Fruit fly (Drosophila melanogaster): ENCODE data around the gene His4r.

His4r gene

DNA sequence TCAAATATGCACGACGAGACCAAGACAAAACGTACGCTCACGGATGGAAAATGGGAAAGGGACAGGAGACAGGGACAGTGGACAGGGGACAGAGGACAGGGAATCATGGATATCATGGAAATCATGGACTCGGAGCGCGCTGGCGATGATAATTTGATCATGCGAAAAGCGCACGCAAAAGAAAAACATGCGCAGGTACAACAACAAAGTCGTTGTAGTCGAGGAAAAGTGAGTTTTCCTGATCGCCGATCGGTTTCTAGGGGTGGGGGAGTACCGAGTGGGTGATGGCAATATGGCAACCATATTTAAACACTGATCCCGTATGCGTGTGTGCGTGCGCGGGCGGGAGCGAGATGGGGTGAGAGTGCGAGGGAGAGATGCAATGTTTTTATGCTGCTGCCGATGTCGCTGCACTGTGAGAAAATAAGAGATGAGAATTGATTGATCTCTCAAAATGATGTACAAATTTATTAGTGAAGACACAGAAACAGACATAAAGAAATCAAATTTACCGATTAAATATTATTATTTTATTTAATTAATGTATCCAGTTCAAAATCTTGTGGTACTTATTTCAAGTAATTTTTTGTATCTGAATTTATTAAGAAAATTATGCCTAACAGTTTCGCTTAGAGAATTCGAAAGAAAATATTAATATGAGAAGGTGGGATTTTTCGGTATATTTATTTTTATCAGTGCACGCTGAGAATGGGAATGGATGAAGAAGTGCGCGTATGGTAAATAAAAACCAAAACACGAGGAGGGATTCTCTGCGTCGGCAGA is 34.6 kb upstream of the His4r start (continued):
- peak; percentile 80 for TF ChIP-seq CG15479 (GFP tag; optimal IDR thresholded peaks at IDR 0.05)
- peak; percentile 55 for TF ChIP-seq CG12299 (tag; optimal IDR thresholded peaks at IDR 0.05)
- TF ChIP-seq nom (GFP tag; optimal IDR thresholded peaks at IDR 0.05): peak; percentile 29
- peak; percentile 85 for TF ChIP-seq CG2875 (GFP tag; optimal IDR thresholded peaks at IDR 0.05)
- peak; percentile 47; the same call in 1 of the 2 replicates for TF ChIP-seq seq (GFP tag; IDR thresholded peaks at IDR 0.05)
- TF ChIP-seq ac (GFP tag; optimal IDR thresholded peaks at IDR 0.05): peak; percentile 86
- TF ChIP-seq prd (optimal IDR thresholded peaks at IDR 0.05): no peak
- peak; percentile 90 for TF ChIP-seq prd (GFP tag; IDR thresholded peaks at IDR 0.05)
- TF ChIP-seq dati (GFP tag; IDR thresholded peaks at IDR 0.05): 0 out of 2 replicates have a peak, but pooled peaks have one; percentile 27
- peak; percentile 45 for TF ChIP-seq Meics (GFP tag; optimal IDR thresholded peaks at IDR 0.05)
- peak; percentile 78 for TF ChIP-seq ATbp (GFP tag; optimal IDR thresholded peaks at IDR 0.05)
- TF ChIP-seq CG9932 (GFP tag; IDR thresholded peaks at IDR 0.05): no peak
- peak; percentile 93 for TF ChIP-seq CG6254 (GFP tag; optimal IDR thresholded peaks at IDR 0.05)
- 0 out of 2 replicates have a peak, but pooled peaks have one; percentile 24 for TF ChIP-seq klu (GFP tag; IDR thresholded peaks at IDR 0.05)
- TF ChIP-seq CG17186 (GFP tag; optimal IDR thresholded peaks at IDR 0.05): peak; percentile 24
- peak; percentile 79 for TF ChIP-seq Ptx1 (GFP tag; IDR thresholded peaks at IDR 0.05)
- peak; percentile 29 for TF ChIP-seq lilli (GFP tag; optimal IDR thresholded peaks at IDR 0.05)
- TF ChIP-seq unpg (GFP tag; optimal IDR thresholded peaks at IDR 0.05): peak; percentile 88
- peak; percentile 63 for TF ChIP-seq CG10654 (GFP tag; optimal IDR thresholded peaks at IDR 0.05)
- TF ChIP-seq vvl (GFP tag; IDR thresholded peaks at IDR 0.05): peak; percentile 73
- TF ChIP-seq CG11695 (GFP tag; IDR thresholded peaks at IDR 0.05): peak; percentile 71
- TF ChIP-seq NC2β (GFP tag; optimal IDR thresholded peaks at IDR 0.05): peak; percentile 1
- no peak for TF ChIP-seq tup (GFP tag; optimal IDR thresholded peaks at IDR 0.05)
- no peak for TF ChIP-seq fd64A (GFP tag; optimal IDR thresholded peaks at IDR 0.05)
- TF ChIP-seq Six4 (GFP tag; optimal IDR thresholded peaks at IDR 0.05): peak; percentile 80
- peak in 1 of 3 experiments; percentile 92 for TF ChIP-seq Stat92E (GFP tag; optimal IDR thresholded peaks at IDR 0.05)
- TF ChIP-seq E2f2 (GFP tag; IDR thresholded peaks at IDR 0.05): no peak; the same call in 1 of the 2 replicates
- TF ChIP-seq Lhr (GFP tag; optimal IDR thresholded peaks at IDR 0.05): peak; percentile 75
- 0 out of 2 replicates have a peak, but pooled peaks have one; percentile 20 for TF ChIP-seq CG6272 (GFP tag; IDR thresholded peaks at IDR 0.05)
- peak; percentile 78 for TF ChIP-seq CG12659 (GFP tag; optimal IDR thresholded peaks at IDR 0.05)
- TF ChIP-seq tio (GFP tag; optimal IDR thresholded peaks at IDR 0.05): peak; percentile 90
- TF ChIP-seq gt (GFP tag; IDR thresholded peaks at IDR 0.05): peak; percentile 69
- no peak for TF ChIP-seq crc (GFP tag; optimal IDR thresholded peaks at IDR 0.05)
- peak; percentile 28 for TF ChIP-seq CG10543 (GFP tag; optimal IDR thresholded peaks at IDR 0.05)
- peak; percentile 41 for TF ChIP-seq CG3281 (GFP tag; optimal IDR thresholded peaks at IDR 0.05)
- TF ChIP-seq CG30403 (GFP tag; optimal IDR thresholded peaks at IDR 0.05): peak; percentile 89
- TF ChIP-seq Ssrp (tag; optimal IDR thresholded peaks at IDR 0.05): peak; percentile 95
- peak; percentile 93 for TF ChIP-seq Xrp1 (GFP tag; IDR thresholded peaks at IDR 0.05)
- peak; percentile 76 for TF ChIP-seq stc (GFP tag; IDR thresholded peaks at IDR 0.05)
- TF ChIP-seq CG8765 (GFP tag; IDR thresholded peaks at IDR 0.05): peak; percentile 78
- TF ChIP-seq lab (GFP tag; optimal IDR thresholded peaks at IDR 0.05): peak; percentile 67
- TF ChIP-seq CkIIα-i1 (GFP tag; IDR thresholded peaks at IDR 0.05): no peak
- peak; percentile 90 for TF ChIP-seq Oli (tag; optimal IDR thresholded peaks at IDR 0.05)
- peak; percentile 46; the same call in 1 of the 2 replicates for TF ChIP-seq Atf6 (GFP tag; IDR thresholded peaks at IDR 0.05)
- no peak for TF ChIP-seq CG1792 (GFP tag; optimal IDR thresholded peaks at IDR 0.05)
- no peak for TF ChIP-seq gcm2 (GFP tag; optimal IDR thresholded peaks at IDR 0.05)
- no peak for TF ChIP-seq pan (optimal IDR thresholded peaks at IDR 0.05)
- peak in 1 of 2 experiments; percentile 66 for TF ChIP-seq pan (GFP tag; optimal IDR thresholded peaks at IDR 0.05 in 1 of 2, IDR thresholded peaks at IDR 0.05 in 1 of 2)
- peak; percentile 43; the same call in 1 of the 2 replicates for TF ChIP-seq dimm (GFP tag; IDR thresholded peaks at IDR 0.05)
